Fruit fly (Drosophila melanogaster): ENCODE measurements around the gene CG4613.

Gene CG4613

DNA sequence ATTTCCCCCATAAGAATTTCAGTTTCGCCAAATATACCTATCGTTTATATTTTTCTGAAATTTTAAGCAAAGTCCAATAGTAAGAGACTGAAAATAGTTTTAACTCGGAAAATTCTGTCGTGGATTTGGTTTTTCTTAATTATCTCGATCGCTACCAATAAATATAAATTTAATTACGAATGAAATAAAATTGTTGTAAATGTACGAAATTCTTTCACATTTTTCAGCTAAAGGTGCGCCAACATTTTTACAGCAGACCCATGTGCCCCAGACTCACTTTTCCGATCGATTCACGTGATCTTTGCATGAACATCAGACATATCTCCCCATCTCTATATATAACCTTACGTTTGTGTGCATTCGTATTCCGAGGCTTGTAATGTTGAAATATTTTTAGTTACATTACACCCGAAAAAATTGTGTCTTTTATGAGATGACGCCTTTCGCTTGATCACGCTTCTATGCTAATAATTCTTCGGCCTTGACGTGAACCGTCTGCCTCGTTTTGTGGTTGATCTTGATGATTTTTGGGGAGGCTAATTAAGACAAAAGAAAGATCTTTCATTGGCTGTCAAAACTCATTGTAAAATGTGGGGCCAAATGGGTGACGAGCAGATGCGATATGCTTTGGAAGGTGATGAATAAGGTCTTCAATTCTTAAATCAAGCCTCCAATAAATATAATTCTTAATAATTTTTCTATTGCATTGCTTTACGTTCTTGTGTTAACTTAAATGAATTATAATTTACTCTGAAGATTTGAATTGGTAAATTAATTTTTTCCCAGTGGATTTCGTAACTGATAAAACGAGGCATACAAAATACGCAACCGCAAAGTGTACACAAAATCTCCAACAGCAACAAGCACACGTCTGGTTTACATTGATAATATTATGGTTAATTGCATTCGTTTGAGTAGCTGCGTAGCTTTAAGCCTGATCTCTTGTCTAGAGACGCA, 23.8 kb upstream of the CG4613 start (continued):
- TF ChIP-seq ss (GFP tag; optimal IDR thresholded peaks at IDR 0.05) (peak in 1 of 2 experiments; percentile 44), CG11902 (GFP tag; optimal IDR thresholded peaks at IDR 0.05) (peak; percentile 46), CG3919 (GFP tag; optimal IDR thresholded peaks at IDR 0.05) (peak; percentile 36), esn (GFP tag; optimal IDR thresholded peaks at IDR 0.05) (peak; percentile 70), pdm3 (GFP tag; optimal IDR thresholded peaks at IDR 0.05) (peak; percentile 62), Hr4 (GFP tag; optimal IDR thresholded peaks at IDR 0.05) (peak; percentile 44), svp (GFP tag) (peak; percentile 84), Met (GFP tag; optimal IDR thresholded peaks at IDR 0.05) (peak; percentile 60), CG6276 (GFP tag; optimal IDR thresholded peaks at IDR 0.05) (no peak), Eip93F (GFP tag; optimal IDR thresholded peaks at IDR 0.05) (no peak), CG31627 (GFP tag; optimal IDR thresholded peaks at IDR 0.05) (peak; percentile 54), CG11294 (GFP tag; IDR thresholded peaks at IDR 0.05) (no peak), CG34406 (GFP tag; optimal IDR thresholded peaks at IDR 0.05) (peak; percentile 48), topi (GFP tag; optimal IDR thresholded peaks at IDR 0.05) (peak; percentile 56), CG9139 (GFP tag; optimal IDR thresholded peaks at IDR 0.05) (no peak), acj6 (GFP tag; optimal IDR thresholded peaks at IDR 0.05) (peak; percentile 50)

DNA sequence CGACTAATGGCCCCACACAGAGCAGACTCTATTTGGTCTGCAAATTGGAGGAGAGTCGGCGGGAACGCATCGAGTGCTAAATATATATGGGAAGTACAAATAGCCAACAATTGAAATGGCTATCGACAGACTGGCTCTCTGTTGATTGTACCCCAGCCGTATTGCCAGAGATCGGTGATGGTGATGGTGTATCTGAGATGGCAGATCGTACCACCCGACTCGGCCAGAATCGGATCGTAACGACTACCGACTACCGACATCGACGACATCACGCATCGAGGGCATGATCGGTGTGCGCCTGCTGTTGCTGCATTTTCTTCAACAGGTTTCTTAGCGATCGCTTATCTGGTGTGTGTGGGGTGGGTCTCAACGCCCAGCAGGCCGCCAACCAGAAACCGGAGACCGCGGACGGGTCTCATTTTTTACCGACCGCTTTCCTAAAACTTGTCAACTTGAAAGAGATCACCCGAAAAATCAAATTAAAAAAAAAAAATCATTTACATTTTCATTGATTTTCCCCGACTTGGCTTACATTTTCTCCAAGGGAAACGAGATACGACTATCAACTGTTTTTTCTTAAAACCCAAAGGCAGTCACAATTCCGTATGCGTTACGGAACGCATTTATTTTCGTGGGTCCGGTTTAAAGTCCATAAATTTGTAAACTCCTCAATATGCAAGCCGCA, 22.6 kb upstream of the CG4613 start:
- peak; percentile 86 for TF ChIP-seq CG1621 (tag; optimal IDR thresholded peaks at IDR 0.05)
- TF ChIP-seq CG11902 (GFP tag; optimal IDR thresholded peaks at IDR 0.05) = peak; percentile 1
- TF ChIP-seq topi (GFP tag; optimal IDR thresholded peaks at IDR 0.05) = peak; percentile 20
- TF ChIP-seq vri (GFP tag; optimal IDR thresholded peaks at IDR 0.05) = peak; percentile 60
- peak; percentile 83 for TF ChIP-seq Eip78C (GFP tag)
- TF ChIP-seq Lpt (GFP tag; optimal IDR thresholded peaks at IDR 0.05) = peak; percentile 3
- TF ChIP-seq eg (GFP tag; IDR thresholded peaks at IDR 0.05) = no peak; the same call in 2 of the 3 replicates
- TF ChIP-seq fd59A (GFP tag; optimal IDR thresholded peaks at IDR 0.05) = peak; percentile 64
- TF ChIP-seq CG4318 (GFP tag; optimal IDR thresholded peaks at IDR 0.05) = no peak
- TF ChIP-seq CG8319 (GFP tag; optimal IDR thresholded peaks at IDR 0.05) = peak; percentile 44
- TF ChIP-seq fkh (GFP tag; optimal IDR thresholded peaks at IDR 0.05) = peak; percentile 83
- TF ChIP-seq CG3919 (GFP tag; optimal IDR thresholded peaks at IDR 0.05) = peak; percentile 75
- TF ChIP-seq CG8632 (GFP tag; optimal IDR thresholded peaks at IDR 0.05) = peak; percentile 52
- no peak for TF ChIP-seq Hr38 (GFP tag; optimal IDR thresholded peaks at IDR 0.05)
- peak; percentile 8 for TF ChIP-seq Smox (GFP tag; optimal IDR thresholded peaks at IDR 0.05)
- peak; percentile 54 for TF ChIP-seq achi (GFP tag; optimal IDR thresholded peaks at IDR 0.05)
- TF ChIP-seq Hr39 (GFP tag; optimal IDR thresholded peaks at IDR 0.05) = no peak
- peak; percentile 48 for TF ChIP-seq Eip75B (GFP tag; optimal IDR thresholded peaks at IDR 0.05)
- TF ChIP-seq CG11762 (GFP tag; optimal IDR thresholded peaks at IDR 0.05; ENCODE audit: insufficient read depth) = no peak
- peak; percentile 58 for TF ChIP-seq acj6 (GFP tag; optimal IDR thresholded peaks at IDR 0.05)
- peak; percentile 55 for TF ChIP-seq OdsH (GFP tag; optimal IDR thresholded peaks at IDR 0.05)
- TF ChIP-seq CG9139 (GFP tag; optimal IDR thresholded peaks at IDR 0.05) = peak; percentile 59
- no peak for TF ChIP-seq CG16779 (tag; optimal IDR thresholded peaks at IDR 0.05)
- TF ChIP-seq Eip93F (GFP tag; optimal IDR thresholded peaks at IDR 0.05) = no peak
- peak; percentile 45 for TF ChIP-seq dac (GFP tag; optimal IDR thresholded peaks at IDR 0.05)
- TF ChIP-seq CG6276 (GFP tag; optimal IDR thresholded peaks at IDR 0.05) = no peak
- TF ChIP-seq Gug (GFP tag; IDR thresholded peaks at IDR 0.05) = no peak; the same call in 1 of the 2 replicates
- peak; percentile 83 for TF ChIP-seq spab (GFP tag; optimal IDR thresholded peaks at IDR 0.05)
- peak; percentile 67 to 75 for TF ChIP-seq ss (GFP tag; optimal IDR thresholded peaks at IDR 0.05)
- no peak; the same call in 1 of the 2 replicates for TF ChIP-seq CG11294 (GFP tag; IDR thresholded peaks at IDR 0.05)
- TF ChIP-seq net (GFP tag; optimal IDR thresholded peaks at IDR 0.05) = peak; percentile 68
- TF ChIP-seq CG3032 (tag; optimal IDR thresholded peaks at IDR 0.05) = peak; percentile 74
- TF ChIP-seq pdm3 (GFP tag; optimal IDR thresholded peaks at IDR 0.05) = peak; percentile 39
- TF ChIP-seq Sox15 (GFP tag; optimal IDR thresholded peaks at IDR 0.05) = no peak
- no peak for TF ChIP-seq cyc (GFP tag; optimal IDR thresholded peaks at IDR 0.05)
- TF ChIP-seq fd85E (GFP tag; optimal IDR thresholded peaks at IDR 0.05) = no peak
- TF ChIP-seq CG10631 (GFP tag; optimal IDR thresholded peaks at IDR 0.05) = peak; percentile 86
- TF ChIP-seq CG15336 (GFP tag; IDR thresholded peaks at IDR 0.05) = peak; percentile 46; the same call in 1 of the 2 replicates
- TF ChIP-seq Ets21C (GFP tag; optimal IDR thresholded peaks at IDR 0.05) = no peak
- TF ChIP-seq Sox102F (GFP tag; optimal IDR thresholded peaks at IDR 0.05) = peak; percentile 30

Measured in whole organism, prepupa.